Worm (Caenorhabditis elegans): Measurements from ENCODE around the gene ash-2.

Gene ash-2

DNA sequence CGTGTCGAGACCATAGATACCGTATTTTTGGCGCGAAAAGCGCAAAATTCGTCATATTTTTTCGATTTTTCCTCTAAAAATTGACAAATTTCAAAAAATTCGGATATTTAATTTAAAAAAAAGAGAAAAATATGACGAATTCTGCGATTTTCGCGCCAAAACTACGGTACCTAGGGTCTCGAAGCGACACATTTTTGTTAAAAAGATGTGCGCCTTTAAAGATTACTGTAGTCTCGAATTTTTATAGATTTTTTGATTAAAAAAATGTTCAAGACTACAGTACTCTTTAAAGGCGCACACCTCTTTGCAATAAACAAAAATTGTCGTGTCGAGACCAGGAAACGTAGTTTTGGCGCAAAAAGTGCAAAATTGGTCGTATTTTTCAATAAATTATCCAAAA, 56.4 kb downstream of the ash-2 start:
- no peak for TF ChIP-seq unc-39 (tag; optimal IDR thresholded peaks at IDR 0.05)
- TF ChIP-seq fos-1 (tag; optimal IDR thresholded peaks at IDR 0.05), result no peak
- no peak for TF ChIP-seq unc-55 (GFP tag; optimal IDR thresholded peaks at IDR 0.05)
- no peak for TF ChIP-seq mdl-1 (tag; optimal IDR thresholded peaks at IDR 0.05)

DNA sequence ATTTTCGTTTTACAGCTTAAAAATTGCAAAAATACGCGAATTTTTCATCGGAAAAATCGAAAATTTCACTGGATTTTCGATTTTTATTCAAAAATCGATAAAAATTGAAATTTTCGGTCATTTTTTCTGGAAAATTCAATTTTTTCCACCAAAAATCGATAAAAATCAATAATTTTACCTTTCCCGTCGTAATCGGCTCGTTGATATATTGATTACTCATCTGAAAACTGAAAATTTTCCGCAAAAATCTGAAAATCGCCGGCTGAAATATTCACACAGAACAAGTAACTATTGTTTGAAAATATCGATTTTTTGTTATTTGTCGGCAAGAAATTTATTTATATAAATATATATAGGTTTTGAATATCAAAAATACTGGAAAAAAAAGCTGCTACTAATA, 56.9 kb downstream of the ash-2 start, which contains the start of gene cyn-16:
Gene cyn-16, minus strand, starts transcription at position 227 of the 400 bp plus-strand sequence.
- peak; percentile 13 for TF ChIP-seq ama-1 (optimal IDR thresholded peaks at IDR 0.05)
- no peak for TF ChIP-seq sem-4 (tag; optimal IDR thresholded peaks at IDR 0.05)
- no peak for TF ChIP-seq skn-1 (tag; optimal IDR thresholded peaks at IDR 0.05)

Data from whole organism, L2 larva.